Worm (Caenorhabditis elegans): ENCODE measurements around the gene aqp-2.

aqp-2 gene

ce11 chrII:9283668-9284357 lies 22.0 kb upstream of the aqp-2 start (continued):
- TF ChIP-seq repo-1 (tag; optimal IDR thresholded peaks at IDR 0.05) (peak; percentile 1), gei-17 (GFP tag; optimal IDR thresholded peaks at IDR 0.05) (no peak), lsl-1 (GFP tag; optimal IDR thresholded peaks at IDR 0.05) (no peak), lin-26 (GFP tag; IDR thresholded peaks at IDR 0.05) (no peak), hlh-26 (GFP tag; conservative IDR thresholded peaks at IDR 0.05) (no peak), hlh-12 (tag; optimal IDR thresholded peaks at IDR 0.05) (no peak), lsy-27 (tag; optimal IDR thresholded peaks at IDR 0.05; ENCODE audit: borderline replicate concordance, insufficient read depth) (no peak), nhr-80 (tag; optimal IDR thresholded peaks at IDR 0.05) (peak; percentile 67), K12H6.12 (tag; optimal IDR thresholded peaks at IDR 0.05) (no peak), athp-1 (tag; optimal IDR thresholded peaks at IDR 0.05) (no peak), rec-8 (tag; optimal IDR thresholded peaks at IDR 0.05) (no peak), bed-1 (GFP tag; IDR thresholded peaks at IDR 0.05) (no peak), snpc-4 (GFP tag; optimal IDR thresholded peaks at IDR 0.05) (no peak), snpc-4 (tag; optimal IDR thresholded peaks at IDR 0.05) (peak in 3 of 4 experiments; percentile 16 to 40 (median 23)), egrh-3 (GFP tag; IDR thresholded peaks at IDR 0.05) (no peak), him-1 (tag; optimal IDR thresholded peaks at IDR 0.05) (no peak), Y79H2A.3 (GFP tag; conservative IDR thresholded peaks at IDR 0.05) (no peak), cebp-1 (GFP tag; IDR thresholded peaks at IDR 0.05) (peak; percentile 47; the same call in 1 of the 2 replicates), cebp-1 (tag; optimal IDR thresholded peaks at IDR 0.05) (peak; percentile 76), attf-3 (GFP tag; conservative IDR thresholded peaks at IDR 0.05) (no peak), ztf-3 (GFP tag; optimal IDR thresholded peaks at IDR 0.05) (no peak), nhr-179 (tag; optimal IDR thresholded peaks at IDR 0.05) (no peak), snpc-3.4 (tag; optimal IDR thresholded peaks at IDR 0.05) (no peak), aptf-3 (GFP tag; IDR thresholded peaks at IDR 0.05) (no peak), ztf-26 (tag; optimal IDR thresholded peaks at IDR 0.05) (no peak), mcd-1 (GFP tag; IDR thresholded peaks at IDR 0.05) (no peak), lir-1 (GFP tag; conservative IDR thresholded peaks at IDR 0.05) (no peak), tbp1 (GFP tag; optimal IDR thresholded peaks at IDR 0.05) (peak; percentile 12), snpc-1.3 (tag; optimal IDR thresholded peaks at IDR 0.05; ENCODE audit: insufficient read depth) (no peak), snpc-1.1 (tag; optimal IDR thresholded peaks at IDR 0.05; ENCODE audit: insufficient read depth) (no peak), sptf-2 (GFP tag; optimal IDR thresholded peaks at IDR 0.05) (no peak), tbx-9 (tag; optimal IDR thresholded peaks at IDR 0.05; ENCODE audit: borderline replicate concordance) (no peak), ztf-18 (tag; optimal IDR thresholded peaks at IDR 0.05) (no peak), somi-1 (GFP tag; optimal IDR thresholded peaks at IDR 0.05) (peak; percentile 68), madf-6 (GFP tag; IDR thresholded peaks at IDR 0.05) (no peak), Y53F4B.3 (GFP tag; IDR thresholded peaks at IDR 0.05) (no peak), Y67H2A.10 (GFP tag; conservative IDR thresholded peaks at IDR 0.05) (no peak), ceh-27 (GFP tag; optimal IDR thresholded peaks at IDR 0.05) (peak; percentile 8), efl-1 (GFP tag; optimal IDR thresholded peaks at IDR 0.05) (no peak), nfya-2 (GFP tag; IDR thresholded peaks at IDR 0.05) (no peak), zfh-2 (GFP tag; conservative IDR thresholded peaks at IDR 0.05) (no peak), egl-44 (GFP tag; IDR thresholded peaks at IDR 0.05) (peak; percentile 63), F39B2.1 (GFP tag; IDR thresholded peaks at IDR 0.05) (no peak), Y56A3A.18 (GFP tag; IDR thresholded peaks at IDR 0.05) (0 out of 2 replicates have a peak, but pooled peaks have one; percentile 34), pha-4 (tag; optimal IDR thresholded peaks at IDR 0.05) (no peak), ama-1 (optimal IDR thresholded peaks at IDR 0.05) (peak; percentile 42), ama-1 (GFP tag; optimal IDR thresholded peaks at IDR 0.05) (no peak), D2030.7 (GFP tag; IDR thresholded peaks at IDR 0.05) (no peak)
